Fruit fly (Drosophila melanogaster): ENCODE measurements around the gene dpr9.

dpr9 gene

DNA sequence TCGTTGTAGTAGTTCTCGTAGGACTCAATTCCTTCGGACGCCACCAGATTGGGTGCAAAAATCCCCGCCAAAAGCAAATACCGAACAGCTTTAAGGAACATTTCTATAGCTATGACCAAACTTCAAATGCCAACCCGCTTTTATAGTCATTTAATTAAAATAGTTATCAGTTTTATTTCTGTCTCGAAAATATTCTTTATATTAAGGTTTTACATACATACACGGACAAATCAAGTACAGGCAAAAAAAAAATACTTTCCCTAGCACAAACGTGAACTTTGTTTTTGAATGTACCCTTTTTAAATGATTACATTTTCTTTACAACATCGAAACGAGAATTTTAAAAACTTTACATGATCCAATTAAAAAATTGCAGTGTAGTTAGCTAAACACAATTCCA, 2.2 kb upstream of the dpr9 start, which contains the start of gene CG6974:
CG6974 (minus strand) TSS at position 101 of the 400 bp plus-strand sequence.
- no peak for TF ChIP-seq pan (optimal IDR thresholded peaks at IDR 0.05)
- TF ChIP-seq EcR (GFP tag; optimal IDR thresholded peaks at IDR 0.05), result no peak
- no peak for TF ChIP-seq Dll (optimal IDR thresholded peaks at IDR 0.05)
- no peak for TF ChIP-seq usp (GFP tag; optimal IDR thresholded peaks at IDR 0.05)
- TF ChIP-seq CG8478 (optimal IDR thresholded peaks at IDR 0.05), result no peak
- TF ChIP-seq psq (optimal IDR thresholded peaks at IDR 0.05), result no peak

DNA sequence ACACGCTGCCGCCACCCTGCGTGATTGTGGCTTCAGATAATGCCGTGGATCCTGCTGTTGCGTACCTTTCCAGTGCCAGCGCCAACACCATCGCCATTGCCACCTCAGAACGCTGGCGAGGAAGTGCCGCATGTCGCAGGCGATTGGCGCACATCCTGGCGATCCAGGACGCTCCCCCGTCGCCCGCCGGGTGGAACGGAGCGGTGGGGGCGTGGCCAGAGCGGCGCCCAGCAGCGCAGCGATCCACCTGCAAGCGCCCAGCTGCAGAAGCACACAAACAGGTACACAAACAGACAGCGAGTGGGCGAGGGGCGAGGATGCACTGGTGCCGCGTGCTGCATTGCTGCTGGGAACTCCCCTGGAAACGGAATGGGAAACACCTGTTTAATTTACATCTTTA, 19.8 kb downstream of the dpr9 start:
- TF ChIP-seq CG8478 (optimal IDR thresholded peaks at IDR 0.05), result no peak
- TF ChIP-seq psq (optimal IDR thresholded peaks at IDR 0.05), result no peak
- TF ChIP-seq pan (optimal IDR thresholded peaks at IDR 0.05), result no peak
- TF ChIP-seq EcR (GFP tag; optimal IDR thresholded peaks at IDR 0.05), result no peak
- no peak for TF ChIP-seq Dll (optimal IDR thresholded peaks at IDR 0.05)
- TF ChIP-seq usp (GFP tag; optimal IDR thresholded peaks at IDR 0.05), result no peak

DNA sequence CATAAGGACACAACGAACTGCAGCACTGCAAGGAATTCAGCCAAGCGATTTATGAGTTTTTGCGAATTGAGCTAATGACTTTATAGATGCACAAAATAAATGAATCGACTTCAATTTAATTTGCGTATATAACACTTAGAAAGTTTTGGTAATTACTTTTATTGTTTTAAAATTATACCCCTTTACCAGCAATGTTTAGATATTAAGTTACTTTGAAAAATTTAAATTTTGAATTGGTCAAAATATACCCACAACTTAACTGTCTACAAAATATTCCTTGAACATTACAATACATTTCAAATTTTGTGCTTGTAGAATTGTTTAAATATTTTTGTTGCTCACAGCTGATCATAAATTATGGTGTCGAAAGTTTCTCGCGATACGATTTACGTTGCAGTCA, 39.9 kb downstream of the dpr9 start, which contains the start of gene RpL10Aa:
RpL10Aa (plus strand) TSS at position 301 of the 400 bp plus-strand sequence.
- TF ChIP-seq EcR (GFP tag; optimal IDR thresholded peaks at IDR 0.05) (no peak), pan (optimal IDR thresholded peaks at IDR 0.05) (no peak), CG8478 (optimal IDR thresholded peaks at IDR 0.05) (no peak), usp (GFP tag; optimal IDR thresholded peaks at IDR 0.05) (no peak), Dll (optimal IDR thresholded peaks at IDR 0.05) (no peak), psq (optimal IDR thresholded peaks at IDR 0.05) (no peak)

DNA sequence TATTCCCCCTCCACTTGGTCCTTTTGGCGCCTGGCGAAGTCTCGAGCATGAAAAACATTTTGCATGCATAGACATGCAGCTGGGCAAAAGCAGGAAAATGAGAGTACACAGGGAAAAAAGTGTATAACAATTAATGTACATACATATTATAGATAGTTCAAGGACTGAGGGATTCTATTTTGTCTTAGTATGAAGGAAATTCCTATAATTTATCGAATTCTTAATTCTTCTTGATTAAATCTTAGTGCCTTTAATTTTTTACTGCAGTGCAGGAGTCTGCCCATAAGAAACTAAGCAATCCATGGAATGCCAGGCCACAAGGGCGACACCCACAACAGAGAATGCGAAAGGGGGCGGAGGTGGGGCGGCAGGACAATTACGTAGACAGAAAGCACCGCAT, 45.3 kb downstream of the dpr9 start:
- no peak for TF ChIP-seq Dll (optimal IDR thresholded peaks at IDR 0.05)
- no peak for TF ChIP-seq psq (optimal IDR thresholded peaks at IDR 0.05)
- no peak for TF ChIP-seq EcR (GFP tag; optimal IDR thresholded peaks at IDR 0.05)
- TF ChIP-seq pan (optimal IDR thresholded peaks at IDR 0.05), result no peak
- TF ChIP-seq CG8478 (optimal IDR thresholded peaks at IDR 0.05), result no peak
- no peak for TF ChIP-seq usp (GFP tag; optimal IDR thresholded peaks at IDR 0.05)

DNA sequence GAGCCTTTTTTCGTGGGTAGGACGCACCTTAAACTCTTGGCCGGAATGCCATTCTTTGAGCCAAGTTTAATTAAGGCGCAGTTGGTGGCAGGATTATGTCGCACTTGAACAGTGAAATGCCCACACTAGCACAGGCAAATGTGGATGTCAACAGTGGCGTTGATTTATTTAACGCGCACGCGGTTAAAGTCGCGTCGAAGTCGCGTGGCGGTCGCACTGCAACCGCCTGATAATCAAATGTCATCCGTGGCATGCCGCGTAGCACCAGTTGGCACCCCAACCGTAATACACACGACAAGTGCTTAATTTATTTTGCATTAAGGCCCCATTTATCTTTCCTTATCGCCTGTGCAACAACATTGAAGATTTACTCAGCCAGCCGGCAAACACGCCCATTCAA, 52.8 kb downstream of the dpr9 start:
- TF ChIP-seq psq (optimal IDR thresholded peaks at IDR 0.05) (no peak), Dll (optimal IDR thresholded peaks at IDR 0.05) (no peak), usp (GFP tag; optimal IDR thresholded peaks at IDR 0.05) (no peak), EcR (GFP tag; optimal IDR thresholded peaks at IDR 0.05) (no peak), CG8478 (optimal IDR thresholded peaks at IDR 0.05) (no peak), pan (optimal IDR thresholded peaks at IDR 0.05) (no peak)

DNA sequence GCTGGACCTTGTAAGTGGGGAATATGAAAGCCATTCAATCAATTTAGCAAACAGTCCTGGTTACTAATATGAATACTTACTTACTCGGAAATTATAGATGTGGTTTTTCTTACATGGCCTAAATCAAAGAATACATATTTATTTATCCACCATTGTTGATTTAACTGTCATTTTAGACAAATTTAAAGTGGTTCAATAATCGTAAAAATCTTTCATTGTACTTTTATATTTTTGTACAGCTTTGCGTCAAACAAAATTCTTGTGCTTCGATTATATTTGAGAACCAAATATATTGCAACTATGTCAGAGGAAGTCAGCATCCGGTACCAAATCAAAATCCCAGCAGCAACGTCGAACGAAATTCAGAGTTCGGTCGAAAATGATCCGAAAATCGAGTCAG, 62.5 kb downstream of the dpr9 start, which contains the start of gene CG14861:
CG14861 (plus strand) TSS at position 301 of the 400 bp plus-strand sequence.
- TF ChIP-seq usp (GFP tag; optimal IDR thresholded peaks at IDR 0.05), result no peak
- TF ChIP-seq EcR (GFP tag; optimal IDR thresholded peaks at IDR 0.05), result no peak
- TF ChIP-seq pan (optimal IDR thresholded peaks at IDR 0.05), result no peak
- no peak for TF ChIP-seq CG8478 (optimal IDR thresholded peaks at IDR 0.05)
- TF ChIP-seq Dll (optimal IDR thresholded peaks at IDR 0.05), result no peak
- TF ChIP-seq psq (optimal IDR thresholded peaks at IDR 0.05), result no peak

All from whole organism.